Worm (Caenorhabditis elegans): ENCODE data around the gene Y53G8AR.9.

- TF ChIP-seq nhr-80 (tag; optimal IDR thresholded peaks at IDR 0.05) (no peak), egl-44 (GFP tag; IDR thresholded peaks at IDR 0.05) (no peak), mel-28 (tag; optimal IDR thresholded peaks at IDR 0.05; ENCODE audit: borderline replicate concordance) (no peak), C17E4.6 (GFP tag; IDR thresholded peaks at IDR 0.05) (no peak)
Observed at ce11 chrIII:3278610-3279009, 42.4 kb downstream of the Y53G8AR.9 start, which contains the start of gene Y53G8AM.8.
